Fruit fly (Drosophila melanogaster): Measurements from ENCODE around the gene Ubx.
A peak's percentile ranks its signal among the peaks of the same experiment; 100 is the strongest.

Gene Ubx

DNA sequence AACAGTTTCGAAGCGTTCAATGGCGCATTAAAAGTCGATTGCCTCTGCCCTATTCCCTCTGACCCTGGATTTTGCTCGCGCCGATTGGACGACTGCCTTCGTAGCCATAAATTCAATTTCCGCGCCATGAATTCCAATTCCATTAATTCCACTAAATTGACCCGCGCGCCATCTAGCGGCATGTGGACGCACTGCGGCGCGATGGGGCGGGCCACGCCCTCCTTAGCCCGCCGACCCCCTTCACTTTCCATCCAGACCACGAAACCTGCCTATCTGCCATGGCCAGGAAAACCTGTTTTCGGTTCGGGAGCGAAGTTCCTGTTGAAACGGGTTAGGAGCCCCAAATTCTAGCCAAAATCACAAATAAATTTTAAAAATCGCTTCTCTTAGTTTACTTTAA, 48.2 kb upstream of the Ubx start (continued):
- no peak for TF ChIP-seq bbx (GFP tag; IDR thresholded peaks at IDR 0.05; ENCODE audit: partially characterized antibody)
- no peak for TF ChIP-seq dmrt99B (tag; optimal IDR thresholded peaks at IDR 0.05)
- no peak for TF ChIP-seq CG14710 (tag; optimal IDR thresholded peaks at IDR 0.05)
- no peak for TF ChIP-seq CG11247 (GFP tag; IDR thresholded peaks at IDR 0.05)
- no peak for TF ChIP-seq tx (GFP tag; optimal IDR thresholded peaks at IDR 0.05)
- TF ChIP-seq fd102C (GFP tag; optimal IDR thresholded peaks at IDR 0.05), result no peak
- TF ChIP-seq NK7.1 (GFP tag; optimal IDR thresholded peaks at IDR 0.05), result no peak
- TF ChIP-seq Ptx1 (GFP tag; IDR thresholded peaks at IDR 0.05), result no peak; the same call in 1 of the 2 replicates
- TF ChIP-seq trh (GFP tag; optimal IDR thresholded peaks at IDR 0.05), result no peak
- TF ChIP-seq Doc2 (GFP tag; IDR thresholded peaks at IDR 0.05), result no peak
- TF ChIP-seq kni (GFP tag; optimal IDR thresholded peaks at IDR 0.05), result no peak
- no peak for TF ChIP-seq Oli (tag; optimal IDR thresholded peaks at IDR 0.05)
- no peak for TF ChIP-seq CG11504 (tag; optimal IDR thresholded peaks at IDR 0.05)
- TF ChIP-seq CG13296 (GFP tag; optimal IDR thresholded peaks at IDR 0.05), result no peak
- TF ChIP-seq tup (GFP tag; optimal IDR thresholded peaks at IDR 0.05), result no peak
- no peak for TF ChIP-seq sens-2 (GFP tag; IDR thresholded peaks at IDR 0.05)
- no peak for TF ChIP-seq Abd-B (GFP tag; optimal IDR thresholded peaks at IDR 0.05)
- no peak for TF ChIP-seq nerfin-2 (GFP tag; IDR thresholded peaks at IDR 0.05; ENCODE audit: partially characterized antibody)
- no peak for TF ChIP-seq gsb (GFP tag; IDR thresholded peaks at IDR 0.05)
- TF ChIP-seq sd (tag; optimal IDR thresholded peaks at IDR 0.05), result no peak
- TF ChIP-seq CG11723 (GFP tag; optimal IDR thresholded peaks at IDR 0.05), result no peak
- no peak for TF ChIP-seq CG6765 (GFP tag; optimal IDR thresholded peaks at IDR 0.05)
- TF ChIP-seq HLH3B (GFP tag; IDR thresholded peaks at IDR 0.05), result no peak
- no peak for TF ChIP-seq pb (GFP tag; optimal IDR thresholded peaks at IDR 0.05)
- TF ChIP-seq sima (GFP tag; optimal IDR thresholded peaks at IDR 0.05), result no peak
- no peak for TF ChIP-seq CG30431 (GFP tag; optimal IDR thresholded peaks at IDR 0.05)
- TF ChIP-seq CG2678 (tag; optimal IDR thresholded peaks at IDR 0.05), result no peak
- TF ChIP-seq ato (GFP tag; IDR thresholded peaks at IDR 0.05; ENCODE audit: partially characterized antibody), result no peak
- no peak for TF ChIP-seq sr (GFP tag; IDR thresholded peaks at IDR 0.05)
- no peak for TF ChIP-seq CG31365 (tag; optimal IDR thresholded peaks at IDR 0.05)
- TF ChIP-seq CG32772 (GFP tag; IDR thresholded peaks at IDR 0.05), result no peak
- TF ChIP-seq da (GFP tag; optimal IDR thresholded peaks at IDR 0.05), result no peak
- TF ChIP-seq CG2120 (GFP tag; optimal IDR thresholded peaks at IDR 0.05), result no peak
- TF ChIP-seq CG17802 (tag; optimal IDR thresholded peaks at IDR 0.05), result no peak
- no peak for TF ChIP-seq Sox102F (GFP tag; optimal IDR thresholded peaks at IDR 0.05)
- TF ChIP-seq CG10979 (tag; optimal IDR thresholded peaks at IDR 0.05), result no peak
- no peak for TF ChIP-seq gcm2 (GFP tag; optimal IDR thresholded peaks at IDR 0.05)
- no peak for TF ChIP-seq unpg (GFP tag; optimal IDR thresholded peaks at IDR 0.05)
- TF ChIP-seq Tbp (GFP tag; optimal IDR thresholded peaks at IDR 0.05), result no peak
- TF ChIP-seq CG4360 (GFP tag; IDR thresholded peaks at IDR 0.05), result no peak
- no peak for TF ChIP-seq bab2 (GFP tag; optimal IDR thresholded peaks at IDR 0.05)
- no peak for TF ChIP-seq odd (GFP tag; optimal IDR thresholded peaks at IDR 0.05)
- TF ChIP-seq pnt (GFP tag; optimal IDR thresholded peaks at IDR 0.05), result no peak
- TF ChIP-seq C15 (GFP tag; IDR thresholded peaks at IDR 0.05), result 0 out of 3 replicates have a peak, but pooled peaks have one; percentile 12
- TF ChIP-seq CG8281 (tag; optimal IDR thresholded peaks at IDR 0.05), result no peak
- 0 out of 2 replicates have a peak, but pooled peaks have one; percentile 19 for TF ChIP-seq CG17328 (GFP tag; IDR thresholded peaks at IDR 0.05)
- peak; percentile 33; the same call in 1 of the 3 replicates for TF ChIP-seq Optix (GFP tag; IDR thresholded peaks at IDR 0.05)
- no peak for TF ChIP-seq fd64A (GFP tag; optimal IDR thresholded peaks at IDR 0.05)
- TF ChIP-seq CG32532 (GFP tag; IDR thresholded peaks at IDR 0.05), result no peak
- no peak for TF ChIP-seq CG2202 (tag; optimal IDR thresholded peaks at IDR 0.05)
- no peak for TF ChIP-seq CG17385 (GFP tag; optimal IDR thresholded peaks at IDR 0.05)
- no peak for TF ChIP-seq Dip3 (GFP tag; optimal IDR thresholded peaks at IDR 0.05)

All from whole organism, embryonic.